Fruit fly (Drosophila melanogaster) whole organism, embryonic: ENCODE measurements around the gene COX6B.

Experiments
- Ada2b ChIP-seq: fragments of 200-800 bp; sonication (Bioruptor generic); IDR thresholded peaks from 2 replicates; pipeline ENCODE4 v1.3.6; 2022; ENCODE audit warnings: missing biosample characterization, missing genetic modification characterization
- Aef1 ChIP-seq: fragments of 200-800 bp; sonication (Bioruptor generic); IDR thresholded peaks from 3 replicates; pipeline ENCODE4 v1.3.6; 2022; ENCODE audit warnings: missing biosample characterization, missing genetic modification characterization
- Bdp1 ChIP-seq: fragments of 200-800 bp; sonication (Bioruptor generic); optimal IDR thresholded peaks from 3 replicates; lab custom pipeline; 2016; ENCODE audit warnings: missing biosample characterization, missing genetic modification characterization
- BtbVII ChIP-seq: fragments of 200-800 bp; sonication (Bioruptor generic); optimal IDR thresholded peaks from 3 replicates; lab custom pipeline; 2017; ENCODE audit warnings: missing biosample characterization, mild to moderate bottlenecking, missing genetic modification characterization
- CG10321 ChIP-seq: fragments of 200-800 bp; sonication (Bioruptor generic); IDR thresholded peaks from 2 replicates; pipeline ENCODE4 v1.3.6; 2022; ENCODE audit warnings: missing biosample characterization, missing genetic modification characterization
- CG11247 ChIP-seq: fragments of 200-800 bp; sonication (Bioruptor generic); IDR thresholded peaks from 2 replicates; pipeline ENCODE4 v1.3.6; 2022; ENCODE audit warnings: missing biosample characterization, missing genetic modification characterization
- CG12155 ChIP-seq: fragments of 200-800 bp; sonication (Bioruptor generic); optimal IDR thresholded peaks from 3 replicates; lab custom pipeline; 2016; ENCODE audit warnings: missing biosample characterization, missing genetic modification characterization
- CG15696 ChIP-seq: fragments of 200-800 bp; sonication (Bioruptor generic); optimal IDR thresholded peaks from 2 replicates; lab custom pipeline; 2019; ENCODE audit warnings: missing biosample characterization, mild to moderate bottlenecking, missing genetic modification characterization, moderate library complexity
- CG1603 ChIP-seq: fragments of 200-800 bp; sonication (Bioruptor generic); optimal IDR thresholded peaks from 2 replicates; lab custom pipeline; 2019; ENCODE audit warnings: missing biosample characterization, mild to moderate bottlenecking, missing genetic modification characterization, moderate library complexity
- CG1647 ChIP-seq: fragments of 200-800 bp; sonication (Bioruptor generic); optimal IDR thresholded peaks from 3 replicates; lab custom pipeline; 2016; ENCODE audit warnings: missing biosample characterization, missing genetic modification characterization
- CG18011 ChIP-seq: fragments of 200-800 bp; sonication (Bioruptor generic); optimal IDR thresholded peaks from 2 replicates; lab custom pipeline; 2017; ENCODE audit warnings: missing biosample characterization, missing genetic modification characterization, mild to moderate bottlenecking, moderate library complexity, missing genotype
- CG18599 ChIP-seq: fragments of 200-800 bp; sonication (Bioruptor generic); optimal IDR thresholded peaks from 3 replicates; lab custom pipeline; 2017; ENCODE audit warnings: missing biosample characterization, missing genetic modification characterization, mild to moderate bottlenecking, moderate library complexity, missing genetic modification reagents
- CG18619 ChIP-seq: fragments of 200-800 bp; sonication (Bioruptor generic); optimal IDR thresholded peaks from 3 replicates; lab custom pipeline; 2017; ENCODE audit warnings: missing biosample characterization, mild to moderate bottlenecking, missing genetic modification characterization
- CG2202 ChIP-seq: fragments of 200-800 bp; sonication (Bioruptor generic); optimal IDR thresholded peaks from 2 replicates; lab custom pipeline; 2018; ENCODE audit warnings: missing biosample characterization, mild to moderate bottlenecking, missing genetic modification characterization
- CG31365 ChIP-seq: fragments of 200-800 bp; sonication (Bioruptor generic); optimal IDR thresholded peaks from 2 replicates; lab custom pipeline; 2018; ENCODE audit warnings: missing biosample characterization, mild to moderate bottlenecking, missing genetic modification characterization
- CG33213 ChIP-seq: fragments of 200-800 bp; sonication (Bioruptor generic); optimal IDR thresholded peaks from 3 replicates; lab custom pipeline; 2016; ENCODE audit warnings: missing biosample characterization, missing genetic modification characterization
- CG34376 ChIP-seq: fragments of 200-800 bp; sonication (Bioruptor generic); optimal IDR thresholded peaks from 2 replicates; lab custom pipeline; 2018; ENCODE audit warnings: missing biosample characterization, mild to moderate bottlenecking, missing genetic modification characterization
- CG43689 ChIP-seq: fragments of 200-800 bp; sonication (Bioruptor generic); IDR thresholded peaks from 2 replicates; pipeline ENCODE4 v1.3.6; 2022; ENCODE audit warnings: missing biosample characterization, missing genetic modification characterization
- CG4424 ChIP-seq: fragments of 200-800 bp; sonication (Bioruptor generic); optimal IDR thresholded peaks from 3 replicates; lab custom pipeline; 2016; ENCODE audit warnings: missing biosample characterization, missing genetic modification characterization
- CG7839 ChIP-seq: fragments of 200-800 bp; sonication (Bioruptor generic); optimal IDR thresholded peaks from 3 replicates; lab custom pipeline; 2018; ENCODE audit warnings: missing biosample characterization, mild to moderate bottlenecking, missing genetic modification characterization, moderate library complexity
- CG8290 ChIP-seq, 3 experiments: fragments of 200-800 bp; sonication (Bioruptor generic); optimal IDR thresholded peaks; 2 replicates each; lab custom pipeline; 2016 to 2019; ENCODE audit warnings: missing biosample characterization in 3 of 3, missing genetic modification characterization in 3 of 3, mild to moderate bottlenecking in 2 of 3, moderate library complexity in 1 of 3
- CG9215 ChIP-seq: fragments of 200-800 bp; sonication (Bioruptor generic); IDR thresholded peaks from 2 replicates; pipeline ENCODE4 v1.3.6; 2022; ENCODE audit warnings: missing biosample characterization, missing genetic modification characterization
- CG9932 ChIP-seq: fragments of 200-800 bp; sonication (Bioruptor generic); IDR thresholded peaks from 2 replicates; pipeline ENCODE4 v1.3.6; 2022; ENCODE audit warnings: missing biosample characterization, missing genetic modification characterization
- ERR ChIP-seq: fragments of 200-800 bp; sonication (Bioruptor generic); optimal IDR thresholded peaks from 2 replicates; lab custom pipeline; 2016; ENCODE audit warnings: missing biosample characterization, missing genetic modification characterization
- Ets65A ChIP-seq: fragments of 200-800 bp; sonication (Bioruptor generic); peaks from one replicate; lab custom pipeline; 2016; ENCODE audit warnings: missing biosample characterization, missing genetic modification characterization
- Fer3 ChIP-seq: fragments of 200-800 bp; sonication (Bioruptor generic); optimal IDR thresholded peaks from 2 replicates; lab custom pipeline; 2018; ENCODE audit warnings: missing biosample characterization, mild to moderate bottlenecking, missing genetic modification characterization, moderate library complexity
- Gsc ChIP-seq: fragments of 200-800 bp; sonication (Bioruptor generic); IDR thresholded peaks from 2 replicates; pipeline ENCODE4 v1.3.6; 2022; ENCODE audit warnings: missing biosample characterization, missing genetic modification characterization
- H2.0 ChIP-seq: fragments of 200-800 bp; sonication (Bioruptor generic); IDR thresholded peaks from 2 replicates; pipeline ENCODE4 v1.3.6; 2022; ENCODE audit warnings: missing biosample characterization, missing genetic modification characterization
- MBD-R2 ChIP-seq: fragments of 200-800 bp; sonication (Bioruptor generic); IDR thresholded peaks from 2 replicates; pipeline ENCODE4 v1.3.6; 2022; ENCODE audit warnings: missing biosample characterization, missing genetic modification characterization
- Oaz ChIP-seq: fragments of 200-800 bp; sonication (Bioruptor generic); IDR thresholded peaks from 2 replicates; pipeline ENCODE4 v1.3.6; 2022; ENCODE audit warnings: missing biosample characterization, missing genetic modification characterization
- Optix ChIP-seq: fragments of 200-800 bp; sonication (Bioruptor generic); IDR thresholded peaks from 3 replicates; pipeline ENCODE4 v1.3.6; 2022; ENCODE audit warnings: missing biosample characterization, missing genetic modification characterization
- Side ChIP-seq: fragments of 200-800 bp; sonication (Bioruptor generic); optimal IDR thresholded peaks from 2 replicates; lab custom pipeline; 2016; ENCODE audit warnings: missing biosample characterization, missing genetic modification characterization
- Spps ChIP-seq: fragments of 200-800 bp; sonication (Bioruptor generic); optimal IDR thresholded peaks from 2 replicates; lab custom pipeline; 2018; ENCODE audit warnings: missing biosample characterization, mild to moderate bottlenecking, missing genetic modification characterization
- Xbp1 ChIP-seq: fragments of 200-800 bp; sonication (Bioruptor generic); optimal IDR thresholded peaks from 3 replicates; lab custom pipeline; 2016; ENCODE audit warnings: missing biosample characterization, mild to moderate bottlenecking, missing genetic modification characterization
- bsh ChIP-seq, 2 experiments: fragments of 200-800 bp; sonication (Bioruptor generic); optimal IDR thresholded peaks; 2 replicates each; lab custom pipeline; 2017 to 2018; ENCODE audit warnings: mild to moderate bottlenecking in 2 of 2, missing biosample characterization in 2 of 2, missing genetic modification characterization in 2 of 2, moderate library complexity in 1 of 2
- dm ChIP-seq: fragments of 200-800 bp; sonication (Bioruptor generic); optimal IDR thresholded peaks from 3 replicates; lab custom pipeline; 2016; ENCODE audit warnings: missing biosample characterization, missing genetic modification characterization
- gce ChIP-seq: fragments of 200-800 bp; sonication (Bioruptor generic); IDR thresholded peaks from 3 replicates; pipeline ENCODE4 v1.3.6; 2022; ENCODE audit warnings: missing biosample characterization, missing genetic modification characterization
- gt ChIP-seq: fragments of 200-800 bp; sonication (Bioruptor generic); IDR thresholded peaks from 2 replicates; pipeline ENCODE4 v1.3.6; 2022; ENCODE audit warnings: missing biosample characterization, missing genetic modification characterization
- hth ChIP-seq: fragments of >200 bp; optimal IDR thresholded peaks from 2 replicates; lab custom pipeline; 2017; ENCODE audit warnings: inconsistent platforms
- ken ChIP-seq: fragments of 200-800 bp; sonication (Bioruptor generic); IDR thresholded peaks from 3 replicates; pipeline ENCODE4 v1.3.6; 2022; ENCODE audit warnings: missing biosample characterization, missing genetic modification characterization
- nau ChIP-seq: fragments of 200-800 bp; sonication (Bioruptor generic); optimal IDR thresholded peaks from 3 replicates; lab custom pipeline; 2017; ENCODE audit warnings: missing biosample characterization, mild to moderate bottlenecking, missing genetic modification characterization, missing genetic modification reagents
- pita ChIP-seq: fragments of 200-800 bp; sonication (Bioruptor generic); optimal IDR thresholded peaks from 2 replicates; lab custom pipeline; 2017; ENCODE audit warnings: missing biosample characterization, mild to moderate bottlenecking, missing genetic modification characterization
- pum ChIP-seq: fragments of 200-800 bp; sonication (Bioruptor generic); optimal IDR thresholded peaks from 2 replicates; lab custom pipeline; 2016; ENCODE audit warnings: missing biosample characterization, missing genetic modification characterization
- sd ChIP-seq: fragments of 200-800 bp; sonication (Bioruptor generic); optimal IDR thresholded peaks from 3 replicates; lab custom pipeline; 2018; ENCODE audit warnings: missing biosample characterization, mild to moderate bottlenecking, missing genetic modification characterization, moderate library complexity
- shn ChIP-seq: fragments of 200-800 bp; sonication (Bioruptor generic); optimal IDR thresholded peaks from 3 replicates; lab custom pipeline; 2016; ENCODE audit warnings: missing biosample characterization, missing genetic modification characterization
- sima ChIP-seq: fragments of 200-800 bp; sonication (Bioruptor generic); optimal IDR thresholded peaks from 2 replicates; lab custom pipeline; 2016; ENCODE audit warnings: missing biosample characterization, missing genetic modification characterization
- slou ChIP-seq: fragments of 200-800 bp; sonication (Bioruptor generic); optimal IDR thresholded peaks from 3 replicates; lab custom pipeline; 2016; ENCODE audit warnings: missing biosample characterization, missing genetic modification characterization
- ssp ChIP-seq: fragments of 200-800 bp; sonication (Bioruptor generic); IDR thresholded peaks from 2 replicates; pipeline ENCODE4 v1.3.6; 2022; ENCODE audit warnings: missing biosample characterization, missing genetic modification characterization
- wek ChIP-seq: fragments of 200-800 bp; sonication (Bioruptor generic); optimal IDR thresholded peaks from 3 replicates; lab custom pipeline; 2018; ENCODE audit warnings: missing biosample characterization, mild to moderate bottlenecking, missing genetic modification characterization, moderate library complexity
- wor ChIP-seq: fragments of 200-800 bp; sonication (Bioruptor generic); IDR thresholded peaks from 2 replicates; pipeline ENCODE4 v1.3.6; 2022; ENCODE audit warnings: missing biosample characterization, missing genetic modification characterization
- zen ChIP-seq: fragments of 200-800 bp; sonication (Bioruptor generic); optimal IDR thresholded peaks from 3 replicates; lab custom pipeline; 2018; ENCODE audit warnings: missing biosample characterization, mild to moderate bottlenecking, missing genetic modification characterization, moderate library complexity

Gene COX6B

DNA sequence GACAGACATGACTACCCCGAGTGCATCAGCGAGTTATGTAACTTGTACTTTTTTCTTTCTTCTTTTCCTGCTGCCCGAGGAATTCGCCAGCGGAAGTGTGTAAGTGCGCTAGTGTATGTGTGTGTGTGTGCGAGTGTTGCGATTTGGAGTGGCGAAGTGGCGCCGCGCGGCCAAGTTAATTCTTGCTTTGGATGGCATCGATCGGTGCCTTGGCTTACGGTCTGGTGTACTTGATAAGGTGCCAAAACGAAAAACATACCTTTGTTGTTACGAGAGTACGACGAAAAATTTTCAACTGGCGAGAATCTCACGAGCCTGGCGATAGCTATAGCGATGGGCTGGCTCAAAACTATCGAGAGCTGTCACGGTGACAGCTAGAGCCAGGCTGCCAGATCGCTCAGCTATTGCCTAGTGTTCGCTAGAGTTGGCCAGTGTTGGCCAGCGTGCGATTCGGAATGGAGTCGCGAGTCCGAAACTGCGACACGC is at the start of gene COX6B, which contains the start of the genes CG18809, CG33932 and Rpp20 (continued):
- peak in 1 of 2 experiments; percentile 23 for TF ChIP-seq bsh (GFP tag; optimal IDR thresholded peaks at IDR 0.05; lab: Kevin White, UChicago)
- peak; percentile 78 for TF ChIP-seq ERR
- peak; percentile 95 for TF ChIP-seq MBD-R2 (GFP tag; lab: Robert Waterston, UW)
- TF ChIP-seq BtbVII (GFP tag; lab: Kevin White, UChicago) = peak; percentile 50
- TF ChIP-seq Ada2b (GFP tag; lab: Robert Waterston, UW) = no peak
- peak; percentile 95 for TF ChIP-seq CG12155 (GFP tag; lab: Kevin White, UChicago)
- peak; percentile 17 for TF ChIP-seq CG18011 (GFP tag; lab: Kevin White, UChicago)
- TF ChIP-seq Oaz (GFP tag; lab: Robert Waterston, UW) = no peak
- no peak for TF ChIP-seq pita (GFP tag; lab: Kevin White, UChicago)
- peak; percentile 74 for TF ChIP-seq Xbp1 (GFP tag; lab: Kevin White, UChicago)
- TF ChIP-seq gt (GFP tag; lab: Robert Waterston, UW) = no peak
- 0 out of 3 replicates have a peak, but pooled peaks have one; percentile 46 for TF ChIP-seq gce (GFP tag; lab: Robert Waterston, UW)
- no peak for TF ChIP-seq wek (GFP tag; lab: Kevin White, UChicago)
- peak; percentile 67 for TF ChIP-seq CG11247 (GFP tag; lab: Robert Waterston, UW)
- TF ChIP-seq Spps (tag; lab: Kevin White, UChicago) = no peak
- TF ChIP-seq dm (GFP tag; lab: Kevin White, UChicago) = peak; percentile 83
- peak; percentile 46; the same call in 1 of the 2 replicates for TF ChIP-seq CG10321 (GFP tag; lab: Robert Waterston, UW)
- no peak for TF ChIP-seq CG43689 (GFP tag; lab: Robert Waterston, UW)
- peak; percentile 67 for TF ChIP-seq shn (GFP tag; lab: Kevin White, UChicago)
- peak; percentile 59 for TF ChIP-seq ssp
- no peak for TF ChIP-seq hth (lab: Kevin White, UChicago)
- TF ChIP-seq CG2202 (tag; lab: Kevin White, UChicago) = peak; percentile 10
- peak; percentile 98 for TF ChIP-seq Ets65A
- TF ChIP-seq CG18599 (GFP tag; lab: Kevin White, UChicago) = peak; percentile 74
- no peak for TF ChIP-seq wor (GFP tag; lab: Robert Waterston, UW)
- TF ChIP-seq H2.0 = peak; percentile 28; the same call in 1 of the 2 replicates
- TF ChIP-seq CG18619 (GFP tag; lab: Kevin White, UChicago) = peak; percentile 70
- TF ChIP-seq Bdp1 = peak; percentile 63
- no peak for TF ChIP-seq CG7839 (tag; lab: Kevin White, UChicago)
- TF ChIP-seq CG1603 (tag; lab: Kevin White, UChicago) = peak; percentile 91
- peak; percentile 80 for TF ChIP-seq CG33213
- no peak for TF ChIP-seq nau
- TF ChIP-seq CG31365 (tag; lab: Kevin White, UChicago) = no peak
- TF ChIP-seq CG34376 (GFP tag; lab: Kevin White, UChicago) = peak; percentile 59
- TF ChIP-seq sima (GFP tag; lab: Kevin White, UChicago) = no peak
- peak; percentile 73 for TF ChIP-seq sd (tag; lab: Kevin White, UChicago)
- TF ChIP-seq slou (GFP tag; lab: Kevin White, UChicago) = no peak
- TF ChIP-seq Fer3 (tag; lab: Kevin White, UChicago) = peak; percentile 31
- TF ChIP-seq pum (GFP tag; lab: Kevin White, UChicago) = peak; percentile 62
- peak; percentile 86 for TF ChIP-seq ken (GFP tag; lab: Robert Waterston, UW)
- TF ChIP-seq CG1647 (GFP tag; lab: Kevin White, UChicago) = peak; percentile 63
- TF ChIP-seq Gsc (GFP tag; lab: Robert Waterston, UW) = no peak
- 0 out of 2 replicates have a peak, but pooled peaks have one; percentile 26 for TF ChIP-seq CG9215 (GFP tag; lab: Robert Waterston, UW)
- no peak for TF ChIP-seq Aef1
- TF ChIP-seq zen (tag; lab: Kevin White, UChicago) = peak; percentile 45
- TF ChIP-seq CG4424 (GFP tag; lab: Kevin White, UChicago) = peak; percentile 50
- TF ChIP-seq CG8290 (GFP tag; optimal IDR thresholded peaks at IDR 0.05; lab: Kevin White, UChicago) = peak; percentile 66
- TF ChIP-seq CG8290 (tag; optimal IDR thresholded peaks at IDR 0.05; lab: Kevin White, UChicago) = peak in 1 of 2 experiments; percentile 95
- TF ChIP-seq Optix (GFP tag; lab: Robert Waterston, UW) = 0 out of 3 replicates have a peak, but pooled peaks have one; percentile 48
- TF ChIP-seq CG15696 (tag; lab: Kevin White, UChicago) = no peak
- peak; percentile 90 for TF ChIP-seq CG9932 (GFP tag; lab: Robert Waterston, UW)
- peak; percentile 70 for TF ChIP-seq Side (GFP tag; lab: Kevin White, UChicago)
